Fruit fly (Drosophila melanogaster): Measurements from ENCODE around the gene RabGGTb.

The RabGGTb gene

DNA sequence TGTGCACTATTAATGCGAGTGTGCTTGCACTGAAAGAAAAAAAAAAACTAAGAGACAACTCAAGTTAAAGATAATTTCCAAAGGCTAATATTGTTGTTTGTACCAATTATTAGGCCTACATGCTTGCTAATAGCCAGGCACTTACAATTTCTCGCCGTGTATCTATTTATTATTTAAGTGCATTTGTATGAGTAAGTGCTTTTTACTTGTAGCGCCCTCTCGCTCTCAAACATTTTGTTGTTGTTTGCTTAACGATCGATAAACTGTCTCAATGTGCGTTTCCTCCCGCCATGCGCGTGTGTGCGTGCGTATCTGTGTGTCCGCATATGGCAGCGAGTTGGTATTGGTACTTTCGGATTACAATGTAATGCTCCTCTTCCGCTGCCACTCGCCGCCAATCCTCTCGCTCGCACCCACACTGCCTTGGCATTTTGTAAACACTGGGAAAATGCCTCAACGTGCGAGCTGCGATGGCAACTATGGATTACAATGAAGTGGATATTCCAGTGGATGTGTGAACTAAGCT is 18.2 kb downstream of the RabGGTb start (continued):
- TF ChIP-seq CG34224 (GFP tag; IDR thresholded peaks at IDR 0.05; ENCODE audit: partially characterized antibody) (no peak), CG15601 (tag; optimal IDR thresholded peaks at IDR 0.05) (no peak), NfI (GFP tag; optimal IDR thresholded peaks at IDR 0.05) (peak; percentile 67), CG7963 (GFP tag; IDR thresholded peaks at IDR 0.05; ENCODE audit: partially characterized antibody) (no peak), eyg (GFP tag; optimal IDR thresholded peaks at IDR 0.05) (peak; percentile 74), CG30020 (tag; optimal IDR thresholded peaks at IDR 0.05) (no peak), CG10147 (GFP tag; optimal IDR thresholded peaks at IDR 0.05) (peak; percentile 28), Dad (GFP tag; optimal IDR thresholded peaks at IDR 0.05) (peak; percentile 77), Doc3 (GFP tag; IDR thresholded peaks at IDR 0.05; ENCODE audit: partially characterized antibody) (no peak), lov (optimal IDR thresholded peaks at IDR 0.05) (no peak), lov (GFP tag; IDR thresholded peaks at IDR 0.05) (no peak; the same call in 2 of the 3 replicates), CG12744 (GFP tag; optimal IDR thresholded peaks at IDR 0.05) (peak; percentile 66), kah (GFP tag; optimal IDR thresholded peaks at IDR 0.05) (peak; percentile 18), Dfd (GFP tag; optimal IDR thresholded peaks at IDR 0.05) (no peak), Sry-β (GFP tag; optimal IDR thresholded peaks at IDR 0.05) (peak; percentile 7), ken (GFP tag; IDR thresholded peaks at IDR 0.05) (peak; percentile 81), Drgx (GFP tag; IDR thresholded peaks at IDR 0.05) (peak; percentile 88), CG11093 (GFP tag; IDR thresholded peaks at IDR 0.05) (peak; percentile 77), scrt (GFP tag; optimal IDR thresholded peaks at IDR 0.05) (peak; percentile 25), CG6654 (GFP tag; optimal IDR thresholded peaks at IDR 0.05) (peak; percentile 62), unc-4 (GFP tag; IDR thresholded peaks at IDR 0.05; ENCODE audit: partially characterized antibody) (no peak), nom (GFP tag; optimal IDR thresholded peaks at IDR 0.05) (no peak), pita (GFP tag; optimal IDR thresholded peaks at IDR 0.05) (no peak), CG1792 (GFP tag; optimal IDR thresholded peaks at IDR 0.05) (peak; percentile 78), GATAe (GFP tag; conservative IDR thresholded peaks at IDR 0.05) (peak; percentile 34; the same call in 1 of the 2 replicates), Hsf (GFP tag; optimal IDR thresholded peaks at IDR 0.05) (peak; percentile 90), lbe (GFP tag; optimal IDR thresholded peaks at IDR 0.05) (no peak), Gug (GFP tag; IDR thresholded peaks at IDR 0.05) (peak; percentile 89), Elba2 (GFP tag; optimal IDR thresholded peaks at IDR 0.05) (no peak), Tbp (GFP tag; optimal IDR thresholded peaks at IDR 0.05) (no peak), Antp (GFP tag; optimal IDR thresholded peaks at IDR 0.05) (peak; percentile 90), Scr (GFP tag; IDR thresholded peaks at IDR 0.05; ENCODE audit: partially characterized antibody) (no peak), CG33213 (GFP tag; optimal IDR thresholded peaks at IDR 0.05) (peak; percentile 66), CG15073 (GFP tag; optimal IDR thresholded peaks at IDR 0.05) (peak; percentile 1), zfh1 (GFP tag; IDR thresholded peaks at IDR 0.05) (peak; percentile 87), otp (GFP tag; IDR thresholded peaks at IDR 0.05) (peak; percentile 90), CG9817 (tag; optimal IDR thresholded peaks at IDR 0.05) (peak; percentile 52), kay (GFP tag; optimal IDR thresholded peaks at IDR 0.05) (peak; percentile 79), ab (GFP tag; optimal IDR thresholded peaks at IDR 0.05) (peak; percentile 76), Rx (GFP tag; IDR thresholded peaks at IDR 0.05) (peak; percentile 83), aop (GFP tag; IDR thresholded peaks at IDR 0.05) (0 out of 2 replicates have a peak, but pooled peaks have one; percentile 30), CG30431 (GFP tag; optimal IDR thresholded peaks at IDR 0.05) (peak; percentile 86), Awh (GFP tag; IDR thresholded peaks at IDR 0.05) (peak; percentile 78), Aef1 (GFP tag; IDR thresholded peaks at IDR 0.05) (peak; percentile 81), CG14014 (GFP tag; IDR thresholded peaks at IDR 0.05) (peak; percentile 64), Hand (GFP tag; optimal IDR thresholded peaks at IDR 0.05) (peak; percentile 46), CG7357 (GFP tag; IDR thresholded peaks at IDR 0.05) (peak; percentile 67), CG17361 (GFP tag; IDR thresholded peaks at IDR 0.05) (peak; percentile 87), Deaf1 (tag; optimal IDR thresholded peaks at IDR 0.05) (peak; percentile 19), CG32772 (GFP tag; IDR thresholded peaks at IDR 0.05) (peak; percentile 85), slp2 (GFP tag; optimal IDR thresholded peaks at IDR 0.05) (peak; percentile 81)

Measured in whole organism, embryonic.